Worm (Caenorhabditis elegans) whole organism, L2 larva: ENCODE measurements around the gene F56D2.3.

Experiments used
- C34F6.9 ChIP-seq: fragments of 150-350 bp; optimal IDR thresholded peaks from 2 replicates; lab custom pipeline; 2014; ENCODE audit warnings: missing biosample characterization, missing genetic modification characterization
- R02D3.7 ChIP-seq: fragments of 150-350 bp; optimal IDR thresholded peaks from 2 replicates; lab custom pipeline; 2014; ENCODE audit warnings: missing biosample characterization, missing genetic modification characterization
- Y55F3AM.14 ChIP-seq: fragments of 200-800 bp; sonication (Bioruptor generic); optimal IDR thresholded peaks from 2 replicates; lab custom pipeline; 2018; ENCODE audit warnings: mild to moderate bottlenecking, missing genetic modification characterization, missing compliant biosample characterization
- ZK546.5 ChIP-seq: sonication (generic microtip); optimal IDR thresholded peaks from 2 replicates; lab custom pipeline; 2017; ENCODE audit warnings: missing biosample characterization, missing genetic modification characterization
- aly-2 ChIP-seq: fragments of 150-350 bp; optimal IDR thresholded peaks from 2 replicates; lab custom pipeline; 2014; ENCODE audit warnings: missing biosample characterization, missing genetic modification characterization
- ama-1 ChIP-seq: fragments of 150-350 bp; optimal IDR thresholded peaks from 2 replicates; lab custom pipeline; 2018; ENCODE audit warnings: inconsistent platforms
- blmp-1 ChIP-seq: sonication (generic microtip); optimal IDR thresholded peaks from 2 replicates; lab custom pipeline; 2017; ENCODE audit warnings: missing genetic modification characterization, mild to moderate bottlenecking, missing compliant biosample characterization, antibody characterized with exemption, moderate library complexity; ENCODE audit not compliant: insufficient read depth
- ceh-82 ChIP-seq: fragments of 150-350 bp; optimal IDR thresholded peaks from 2 replicates; lab custom pipeline; 2014; ENCODE audit warnings: missing biosample characterization, missing genetic modification characterization
- dmd-4 ChIP-seq: sonication (generic microtip); optimal IDR thresholded peaks from 2 replicates; lab custom pipeline; 2017; ENCODE audit warnings: missing biosample characterization, missing genetic modification characterization
- elt-1 ChIP-seq: fragments of 150-350 bp; optimal IDR thresholded peaks from 2 replicates; lab custom pipeline; 2014; ENCODE audit warnings: missing biosample characterization, missing genetic modification characterization
- elt-3 ChIP-seq: sonication (generic microtip); optimal IDR thresholded peaks from 2 replicates; lab custom pipeline; 2017; ENCODE audit warnings: missing biosample characterization, missing genetic modification characterization
- fos-1 ChIP-seq: fragments of 150-350 bp; optimal IDR thresholded peaks from 2 replicates; lab custom pipeline; 2014; ENCODE audit warnings: missing biosample characterization, missing genetic modification characterization
- gmeb-1 ChIP-seq: fragments of 150-350 bp; optimal IDR thresholded peaks from 2 replicates; lab custom pipeline; 2014; ENCODE audit warnings: missing biosample characterization, missing genetic modification characterization
- lin-11 ChIP-seq: fragments of 150-350 bp; sonication (generic microtip); optimal IDR thresholded peaks from 2 replicates; lab custom pipeline; 2014; ENCODE audit warnings: missing biosample characterization, missing genetic modification characterization, inconsistent platforms, mixed read lengths
- lin-39 ChIP-seq: fragments of 150-350 bp; optimal IDR thresholded peaks from 2 replicates; lab custom pipeline; 2014; ENCODE audit warnings: missing biosample characterization, missing genetic modification reagents, missing genetic modification characterization
- lsy-2 ChIP-seq, 2 experiments: fragments of 150-350 bp in 1 of 2; sonication (generic microtip) in 1 of 2; optimal IDR thresholded peaks; 2 replicates each; lab custom pipeline; 2014 to 2017; ENCODE audit warnings: missing biosample characterization in 2 of 2, missing genetic modification characterization in 2 of 2
- mab-5 ChIP-seq: fragments of 150-350 bp; optimal IDR thresholded peaks from 2 replicates; lab custom pipeline; 2014; ENCODE audit warnings: missing biosample characterization, missing genetic modification characterization
- mbf-1 ChIP-seq: sonication (generic microtip); optimal IDR thresholded peaks from 2 replicates; lab custom pipeline; 2017; ENCODE audit warnings: missing biosample characterization, missing genetic modification characterization
- mdl-1 ChIP-seq, 2 experiments: fragments of 150-350 bp in 1 of 2; sonication (generic microtip) in 1 of 2; optimal IDR thresholded peaks; 2 replicates each; lab custom pipeline; 2017; ENCODE audit warnings: missing biosample characterization in 2 of 2, missing genetic modification characterization in 2 of 2
- nhr-10 ChIP-seq: sonication (generic microtip); optimal IDR thresholded peaks from 2 replicates; lab custom pipeline; 2017; ENCODE audit warnings: missing biosample characterization, missing genetic modification characterization
- nhr-11 ChIP-seq: fragments of 150-350 bp; optimal IDR thresholded peaks from 2 replicates; lab custom pipeline; 2014; ENCODE audit warnings: missing biosample characterization, missing genetic modification characterization
- nhr-129 ChIP-seq: fragments of 150-350 bp; optimal IDR thresholded peaks from 2 replicates; lab custom pipeline; 2014; ENCODE audit warnings: missing biosample characterization, missing genetic modification characterization
- nhr-21 ChIP-seq: fragments of 150-350 bp; optimal IDR thresholded peaks from 2 replicates; lab custom pipeline; 2014; ENCODE audit warnings: missing biosample characterization, missing genetic modification characterization
- nhr-23 ChIP-seq: fragments of 150-350 bp; optimal IDR thresholded peaks from 2 replicates; lab custom pipeline; 2014; ENCODE audit warnings: missing biosample characterization, missing genetic modification reagents, missing genetic modification characterization
- nhr-25 ChIP-seq: fragments of 150-350 bp; sonication (generic microtip); optimal IDR thresholded peaks from 3 replicates; lab custom pipeline; 2014; ENCODE audit warnings: missing biosample characterization, missing genetic modification characterization
- nhr-6 ChIP-seq: fragments of 150-350 bp; optimal IDR thresholded peaks from 2 replicates; lab custom pipeline; 2014; ENCODE audit warnings: missing biosample characterization, missing genetic modification characterization
- sem-4 ChIP-seq: fragments of 150-350 bp; optimal IDR thresholded peaks from 2 replicates; lab custom pipeline; 2014; ENCODE audit warnings: missing biosample characterization, missing genetic modification reagents, missing genetic modification characterization
- sma-3 ChIP-seq: sonication (generic microtip); optimal IDR thresholded peaks from 2 replicates; lab custom pipeline; 2016; ENCODE audit warnings: missing genetic modification reagents, missing genetic modification characterization, missing compliant biosample characterization
- sma-9 ChIP-seq, 2 experiments: fragments of 150-350 bp in 1 of 2; sonication (generic microtip) in 1 of 2; optimal IDR thresholded peaks; 2 replicates each; lab custom pipeline; 2014 to 2016; ENCODE audit warnings: missing genetic modification characterization in 2 of 2, mild to moderate bottlenecking in 1 of 2, missing biosample characterization in 1 of 2, missing compliant biosample characterization in 1 of 2, missing genetic modification reagents in 1 of 2, moderate library complexity in 1 of 2
- unc-55 ChIP-seq: fragments of 150-350 bp; sonication (generic microtip); optimal IDR thresholded peaks from 3 replicates; lab custom pipeline; 2014; ENCODE audit warnings: missing biosample characterization, missing genetic modification reagents, missing genetic modification characterization
- unc-62 ChIP-seq: fragments of 150-350 bp; optimal IDR thresholded peaks from 2 replicates; lab custom pipeline; 2014; ENCODE audit warnings: missing biosample characterization, missing genetic modification reagents, missing genetic modification characterization
- zag-1 ChIP-seq: fragments of 150-350 bp; optimal IDR thresholded peaks from 2 replicates; lab custom pipeline; 2014; ENCODE audit warnings: missing biosample characterization, missing genetic modification characterization
- ztf-4 ChIP-seq: fragments of 150-350 bp; optimal IDR thresholded peaks from 2 replicates; lab custom pipeline; 2014; ENCODE audit warnings: missing biosample characterization, missing genetic modification characterization

F56D2.3 gene

DNA sequence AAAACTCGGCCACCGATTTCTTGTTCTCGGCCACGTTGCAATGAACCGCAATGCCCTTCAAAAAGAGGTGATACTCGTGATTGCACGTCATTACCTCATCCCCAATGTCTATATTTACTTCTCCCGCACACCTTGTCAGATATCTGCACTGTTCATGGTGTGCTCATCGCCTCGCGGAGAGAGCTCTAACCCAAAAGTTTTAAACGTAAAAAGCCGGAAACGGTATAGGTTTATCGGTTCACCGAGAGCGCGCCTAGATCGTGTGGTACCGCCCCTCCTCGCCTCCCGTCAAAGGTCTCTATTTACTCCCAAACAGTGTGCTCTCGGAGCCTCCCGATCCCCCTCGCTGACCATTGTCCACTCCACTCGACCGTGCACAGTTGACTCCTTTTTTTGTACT, at the start of gene F56D2.3:
Gene F56D2.3, plus strand, starts transcription at position 301 of the 400 bp plus-strand sequence.
- TF ChIP-seq mab-5 (tag; lab: Kevin White, UChicago), result no peak
- no peak for TF ChIP-seq nhr-11 (tag; lab: Kevin White, UChicago)
- TF ChIP-seq elt-1 (tag; lab: Kevin White, UChicago), result no peak
- TF ChIP-seq nhr-6 (tag; lab: Kevin White, UChicago), result no peak
- no peak for TF ChIP-seq sma-3 (GFP tag; lab: Kevin White, UChicago)
- TF ChIP-seq lin-11 (tag; lab: Kevin White, UChicago), result no peak
- no peak for TF ChIP-seq ZK546.5 (tag; lab: Kevin White, UChicago)
- no peak for TF ChIP-seq ceh-82
- no peak for TF ChIP-seq blmp-1 (tag; lab: Kevin White, UChicago)
- TF ChIP-seq mbf-1 (tag; lab: Kevin White, UChicago), result no peak

DNA sequence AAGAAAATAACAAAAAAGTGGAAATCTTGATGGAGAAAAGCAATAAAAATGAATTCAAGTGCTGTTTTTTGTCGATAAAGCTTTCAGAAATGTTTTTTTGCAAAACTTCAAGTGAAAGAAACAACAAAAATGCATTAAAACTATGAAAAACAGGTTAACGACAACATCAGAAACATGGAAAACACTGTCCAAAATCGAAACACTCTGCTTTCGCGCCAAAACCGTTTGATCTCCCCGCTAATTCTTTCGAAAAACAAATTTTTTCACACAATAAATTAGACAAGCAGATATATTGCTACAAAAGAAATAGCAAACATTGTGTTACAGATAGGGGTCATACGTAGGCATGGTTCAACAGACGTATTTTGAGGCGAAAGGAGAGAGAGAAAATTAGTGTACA, 43.0 kb upstream of the F56D2.3 start:
- TF ChIP-seq nhr-129 (tag; lab: Kevin White, UChicago), result no peak
- no peak for TF ChIP-seq dmd-4 (tag; lab: Kevin White, UChicago)
- TF ChIP-seq mbf-1 (tag; lab: Kevin White, UChicago), result no peak
- no peak for TF ChIP-seq nhr-25 (tag; lab: Kevin White, UChicago)
- no peak for TF ChIP-seq ceh-82
- TF ChIP-seq sem-4, result no peak
- no peak for TF ChIP-seq Y55F3AM.14
- no peak for TF ChIP-seq gmeb-1 (tag; lab: Kevin White, UChicago)
- TF ChIP-seq fos-1 (tag; lab: Kevin White, UChicago), result no peak
- TF ChIP-seq blmp-1 (tag; lab: Kevin White, UChicago), result no peak
- TF ChIP-seq ztf-4 (tag; lab: Kevin White, UChicago), result no peak
- no peak for TF ChIP-seq lin-39 (tag; lab: Kevin White, UChicago)
- TF ChIP-seq lin-11 (tag; lab: Kevin White, UChicago), result no peak

DNA sequence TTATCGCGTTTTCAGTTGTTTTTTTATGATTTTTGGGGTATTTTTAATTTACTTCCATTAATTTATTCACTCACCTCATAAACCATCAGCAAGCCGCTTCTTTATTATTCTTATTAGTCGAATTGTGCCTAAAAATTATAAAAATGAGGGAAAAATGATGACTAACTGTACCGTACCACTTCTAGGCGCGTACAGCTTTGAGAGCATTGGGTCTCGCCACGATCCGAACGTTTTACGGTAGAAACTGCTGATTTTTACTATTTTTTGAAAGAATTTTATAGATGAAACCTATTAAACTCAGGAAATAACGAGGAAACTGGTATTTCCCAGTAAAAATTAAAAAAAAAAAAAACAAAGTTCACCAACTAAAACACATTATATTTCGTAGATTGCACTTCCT, 41.7 kb upstream of the F56D2.3 start, which contains the start of gene D1044.6:
Gene D1044.6, minus strand, starts transcription at position 128 of the 400 bp plus-strand sequence.
- no peak for TF ChIP-seq gmeb-1 (tag; lab: Kevin White, UChicago)
- TF ChIP-seq ztf-4 (tag; lab: Kevin White, UChicago), result no peak
- no peak for TF ChIP-seq lin-11 (tag; lab: Kevin White, UChicago)
- TF ChIP-seq lin-39 (tag; lab: Kevin White, UChicago), result no peak
- no peak for TF ChIP-seq aly-2 (tag; lab: Kevin White, UChicago)
- TF ChIP-seq C34F6.9 (tag; lab: Kevin White, UChicago), result no peak
- TF ChIP-seq elt-3, result no peak
- no peak for TF ChIP-seq lsy-2 (tag; optimal IDR thresholded peaks at IDR 0.05; lab: Kevin White, UChicago)

DNA sequence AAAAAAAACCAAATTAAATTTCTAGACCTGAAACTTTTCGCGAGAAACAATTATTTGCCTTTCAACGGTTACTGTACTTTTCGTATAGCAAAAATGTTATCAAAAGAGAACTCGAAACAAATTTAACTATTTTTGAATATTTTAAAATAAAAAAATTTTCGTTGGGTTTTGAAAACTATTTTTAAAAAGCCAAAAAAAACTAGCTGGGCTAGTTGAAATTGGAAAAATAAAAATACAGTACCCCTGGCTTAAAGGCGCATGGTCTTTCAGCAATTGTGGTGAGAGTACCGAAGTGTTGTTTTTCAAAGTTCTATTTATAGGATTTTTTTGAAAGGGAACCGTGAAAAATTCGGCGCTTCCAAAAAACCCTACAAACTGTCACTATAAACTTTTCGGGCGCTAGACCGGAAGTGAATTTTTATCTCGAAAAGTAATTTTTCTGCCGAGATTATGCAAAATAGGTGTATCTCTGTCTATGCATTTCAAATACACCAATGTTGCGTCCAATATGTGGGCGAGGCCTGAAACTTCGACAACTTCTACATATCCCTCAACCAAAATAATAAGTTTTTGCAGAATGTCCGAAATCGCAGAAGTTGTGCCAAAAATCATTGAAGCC, 40.9 kb upstream of the F56D2.3 start, which contains the start of gene D1044.1:
Gene D1044.1, plus strand, starts transcription at position 569 of the 619 bp plus-strand sequence.
- TF ChIP-seq sma-9 (GFP tag; optimal IDR thresholded peaks at IDR 0.05; lab: Kevin White, UChicago) (no peak), sma-9 (tag; optimal IDR thresholded peaks at IDR 0.05; lab: Kevin White, UChicago) (no peak), ztf-4 (tag; lab: Kevin White, UChicago) (no peak), mbf-1 (tag; lab: Kevin White, UChicago) (no peak), Y55F3AM.14 (no peak), nhr-6 (tag; lab: Kevin White, UChicago) (no peak), R02D3.7 (tag; lab: Kevin White, UChicago) (no peak), nhr-11 (tag; lab: Kevin White, UChicago) (no peak), lin-39 (tag; lab: Kevin White, UChicago) (no peak), nhr-25 (tag; lab: Kevin White, UChicago) (no peak), ama-1 (no peak), unc-55 (GFP tag; lab: Kevin White, UChicago) (no peak), nhr-10 (no peak), zag-1 (tag; lab: Kevin White, UChicago) (no peak), lsy-2 (tag; optimal IDR thresholded peaks at IDR 0.05; lab: Kevin White, UChicago) (no peak), nhr-23 (tag; lab: Kevin White, UChicago) (no peak), aly-2 (tag; lab: Kevin White, UChicago) (no peak), dmd-4 (tag; lab: Kevin White, UChicago) (no peak), mdl-1 (tag; optimal IDR thresholded peaks at IDR 0.05; lab: Kevin White, UChicago) (no peak)

DNA sequence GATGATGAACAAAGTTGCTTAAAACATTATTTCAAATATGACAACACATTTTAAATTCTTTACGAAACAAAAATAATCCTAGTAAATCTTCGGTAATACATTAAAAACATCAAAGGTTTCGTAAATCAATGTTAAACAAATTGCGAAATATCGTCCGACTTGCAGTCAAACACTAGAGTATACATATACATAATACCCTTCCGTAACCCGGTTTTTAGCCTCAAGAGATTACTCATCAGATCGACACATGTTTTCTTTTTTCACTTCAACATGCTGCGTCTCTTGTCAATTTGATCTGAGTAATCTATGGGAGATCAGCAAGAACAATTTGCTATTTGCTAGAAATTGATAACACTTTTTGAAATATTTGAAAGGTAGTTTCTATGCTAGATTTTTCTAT, 38.4 kb upstream of the F56D2.3 start:
- TF ChIP-seq lin-39 (tag; lab: Kevin White, UChicago) (no peak), unc-62 (GFP tag; lab: Kevin White, UChicago) (no peak), nhr-21 (peak; percentile 30), nhr-25 (tag; lab: Kevin White, UChicago) (peak; percentile 12), elt-3 (no peak), C34F6.9 (tag; lab: Kevin White, UChicago) (peak; percentile 21)
